Fruit fly (Drosophila melanogaster): Measurements from ENCODE around the gene Polr2J.

Gene Polr2J

dm6 chr2L:17450505-17451415 is 40.6 kb upstream of the Polr2J start (continued):
- TF ChIP-seq CG6854 (GFP tag; optimal IDR thresholded peaks at IDR 0.05) (peak; percentile 63), odd (GFP tag; optimal IDR thresholded peaks at IDR 0.05) (peak; percentile 38), CG15073 (GFP tag; optimal IDR thresholded peaks at IDR 0.05) (no peak), CG7839 (tag; optimal IDR thresholded peaks at IDR 0.05) (peak; percentile 75), scrt (GFP tag; optimal IDR thresholded peaks at IDR 0.05) (peak; percentile 52), Dad (GFP tag; optimal IDR thresholded peaks at IDR 0.05) (no peak), stc (GFP tag; IDR thresholded peaks at IDR 0.05) (peak; percentile 69), CG10209 (GFP tag; optimal IDR thresholded peaks at IDR 0.05) (peak; percentile 66), ato (GFP tag; IDR thresholded peaks at IDR 0.05; ENCODE audit: partially characterized antibody) (no peak), CG12219 (GFP tag; optimal IDR thresholded peaks at IDR 0.05) (peak; percentile 20), Trl (optimal IDR thresholded peaks at IDR 0.05) (peak in 1 of 2 experiments; percentile 25), Trl (GFP tag; optimal IDR thresholded peaks at IDR 0.05) (peak; percentile 51), grau (tag; optimal IDR thresholded peaks at IDR 0.05) (peak; percentile 66), Mrtf (GFP tag; IDR thresholded peaks at IDR 0.05) (no peak), Dp (GFP tag; optimal IDR thresholded peaks at IDR 0.05) (no peak), zen2 (GFP tag; IDR thresholded peaks at IDR 0.05; ENCODE audit: partially characterized antibody) (no peak), cwo (GFP tag; optimal IDR thresholded peaks at IDR 0.05) (peak; percentile 42), kah (GFP tag; optimal IDR thresholded peaks at IDR 0.05) (no peak), CG33213 (GFP tag; optimal IDR thresholded peaks at IDR 0.05) (no peak), CG10366 (GFP tag; IDR thresholded peaks at IDR 0.05) (peak; percentile 23; the same call in 1 of the 2 replicates), gcm (GFP tag; optimal IDR thresholded peaks at IDR 0.05) (no peak), salm (tag; optimal IDR thresholded peaks at IDR 0.05) (no peak), CG5245 (GFP tag; optimal IDR thresholded peaks at IDR 0.05) (no peak), hb (GFP tag; IDR thresholded peaks at IDR 0.05; ENCODE audit: partially characterized antibody) (no peak), CG13296 (GFP tag; optimal IDR thresholded peaks at IDR 0.05) (peak; percentile 47), CG7786 (GFP tag; optimal IDR thresholded peaks at IDR 0.05) (peak; percentile 1), bbx (GFP tag; IDR thresholded peaks at IDR 0.05; ENCODE audit: partially characterized antibody) (no peak), inv (GFP tag; IDR thresholded peaks at IDR 0.05; ENCODE audit: partially characterized antibody) (no peak), ab (GFP tag; optimal IDR thresholded peaks at IDR 0.05) (no peak), CG8281 (tag; optimal IDR thresholded peaks at IDR 0.05) (peak; percentile 21), pan (optimal IDR thresholded peaks at IDR 0.05) (no peak), pan (GFP tag; optimal IDR thresholded peaks at IDR 0.05 in 1 of 2, IDR thresholded peaks at IDR 0.05 in 1 of 2) (peak in 1 of 2 experiments; percentile 76), dimm (GFP tag; IDR thresholded peaks at IDR 0.05) (no peak), CG3847 (GFP tag; IDR thresholded peaks at IDR 0.05) (peak; percentile 30; the same call in 1 of the 2 replicates), usp (GFP tag; optimal IDR thresholded peaks at IDR 0.05) (no peak), CG10267 (tag; optimal IDR thresholded peaks at IDR 0.05) (peak; percentile 35), CG8478 (optimal IDR thresholded peaks at IDR 0.05) (no peak), sens-2 (GFP tag; IDR thresholded peaks at IDR 0.05) (no peak), tgo (GFP tag; IDR thresholded peaks at IDR 0.05) (peak; percentile 46; the same call in 1 of the 3 replicates), Ets65A (GFP tag) (no peak), CG16779 (GFP tag; IDR thresholded peaks at IDR 0.05) (0 out of 2 replicates have a peak, but pooled peaks have one; percentile 30), crc (GFP tag; optimal IDR thresholded peaks at IDR 0.05) (no peak), CG12942 (GFP tag; optimal IDR thresholded peaks at IDR 0.05) (peak; percentile 7), Atf3 (GFP tag; optimal IDR thresholded peaks at IDR 0.05) (no peak), ranshi (GFP tag; IDR thresholded peaks at IDR 0.05) (no peak), ara (GFP tag; IDR thresholded peaks at IDR 0.05) (no peak), croc (GFP tag; conservative IDR thresholded peaks at IDR 0.05) (no peak), CG9797 (GFP tag; optimal IDR thresholded peaks at IDR 0.05) (no peak), Bdp1 (GFP tag; optimal IDR thresholded peaks at IDR 0.05) (no peak), phol (tag; optimal IDR thresholded peaks at IDR 0.05) (no peak)
